Worm (Caenorhabditis elegans) whole organism, L1 larva: ENCODE data around the gene glp-1.

ENCODE experiments used
- C34B4.2 ChIP-seq: sonication (generic microtip); optimal IDR thresholded peaks from 2 replicates; lab custom pipeline; 2017; ENCODE audit warnings: mild to moderate bottlenecking, missing genetic modification characterization, missing compliant biosample characterization
- F16B12.6 ChIP-seq: fragments of 150-350 bp; optimal IDR thresholded peaks from 2 replicates; lab custom pipeline; 2014; ENCODE audit warnings: missing biosample characterization, missing genetic modification characterization
- aha-1 ChIP-seq: fragments of 150-350 bp; optimal IDR thresholded peaks from 2 replicates; lab custom pipeline; 2014; ENCODE audit warnings: missing biosample characterization, missing genetic modification characterization
- alr-1 ChIP-seq: fragments of 200-800 bp; sonication (Bioruptor generic); optimal IDR thresholded peaks from 2 replicates; lab custom pipeline; 2018; ENCODE audit warnings: borderline replicate concordance, mild to moderate bottlenecking, missing genetic modification characterization, missing compliant biosample characterization
- ceh-63 ChIP-seq: fragments of 200-800 bp; sonication (Bioruptor generic); optimal IDR thresholded peaks from 2 replicates; lab custom pipeline; 2018; ENCODE audit warnings: mild to moderate bottlenecking, missing genetic modification characterization, missing compliant biosample characterization
- ceh-8 ChIP-seq: fragments of 200-800 bp; sonication (Bioruptor generic); optimal IDR thresholded peaks from 2 replicates; lab custom pipeline; 2018; ENCODE audit warnings: mild to moderate bottlenecking, missing genetic modification characterization, moderate library complexity, missing compliant biosample characterization
- ceh-82 ChIP-seq, 3 experiments: fragments of 150-350 bp in 1 of 3; sonication (generic microtip) in 2 of 3; optimal IDR thresholded peaks; 2 replicates each; lab custom pipeline; 2014 to 2017; ENCODE audit warnings: missing biosample characterization in 3 of 3, missing genetic modification characterization in 3 of 3
- ceh-90 ChIP-seq: sonication (generic microtip); optimal IDR thresholded peaks from 2 replicates; lab custom pipeline; 2016; ENCODE audit warnings: missing genetic modification characterization, missing compliant biosample characterization
- dpl-1 ChIP-seq, 3 experiments: fragments of 150-350 bp in 2 of 3; sonication (generic microtip) in 1 of 3; optimal IDR thresholded peaks; 2 replicates each; lab custom pipeline; 2014 to 2017; ENCODE audit warnings: missing biosample characterization in 3 of 3, missing genetic modification characterization in 3 of 3, missing genetic modification reagents in 3 of 3
- efl-1 ChIP-seq, 4 experiments: fragments of 150-350 bp; optimal IDR thresholded peaks in 3 of 4; peaks in 1 of 4; 1 replicate in 1 of 4; 2 replicates in 3 of 4; lab custom pipeline; 2014; ENCODE audit warnings: missing biosample characterization in 2 of 4, missing genetic modification characterization in 2 of 4, missing genetic modification reagents in 2 of 4
- egl-13 ChIP-seq: sonication (generic microtip); optimal IDR thresholded peaks from 2 replicates; lab custom pipeline; 2016; ENCODE audit warnings: missing genotype, missing genetic modification reagents, missing genetic modification characterization, missing compliant biosample characterization
- egl-27 ChIP-seq, 2 experiments: fragments of 150-350 bp in 1 of 2; sonication (generic microtip); optimal IDR thresholded peaks; 3 replicates each; lab custom pipeline; 2017 to 2018; ENCODE audit warnings: missing biosample characterization in 2 of 2, missing genetic modification characterization in 2 of 2, missing genetic modification reagents in 2 of 2
- elt-2 ChIP-seq: sonication (generic microtip); optimal IDR thresholded peaks from 2 replicates; lab custom pipeline; 2016; ENCODE audit warnings: missing genetic modification characterization, mild to moderate bottlenecking, inconsistent platforms, missing compliant biosample characterization, missing genetic modification reagents
- elt-3 ChIP-seq, 6 experiments: fragments of 150-350 bp in 1 of 6; sonication (generic microtip); optimal IDR thresholded peaks; 2 replicates each; lab custom pipeline; 2017 to 2018; ENCODE audit warnings: missing biosample characterization in 6 of 6, missing genetic modification characterization in 6 of 6, inconsistent platforms in 1 of 6
- fkh-10 ChIP-seq: sonication (generic microtip); optimal IDR thresholded peaks from 2 replicates; lab custom pipeline; 2017; ENCODE audit warnings: missing biosample characterization, missing genetic modification reagents, missing genetic modification characterization
- grh-1 ChIP-seq: fragments of 200-800 bp; sonication (Bioruptor generic); IDR thresholded peaks from 2 replicates; pipeline ENCODE4 v1.3.6; 2022; ENCODE audit warnings: missing genetic modification reagents, missing genetic modification characterization, missing compliant biosample characterization
- hlh-17 ChIP-seq: fragments of 200-800 bp; sonication (Bioruptor generic); optimal IDR thresholded peaks from 2 replicates; lab custom pipeline; 2018; ENCODE audit warnings: missing genetic modification characterization, mild to moderate bottlenecking, missing compliant biosample characterization, moderate library complexity, borderline replicate concordance
- hlh-4 ChIP-seq: sonication (generic microtip); optimal IDR thresholded peaks from 2 replicates; lab custom pipeline; 2016; ENCODE audit warnings: mild to moderate bottlenecking, missing genetic modification characterization, missing compliant biosample characterization
- hpl-2 ChIP-seq: fragments of 150-350 bp; optimal IDR thresholded peaks from 2 replicates; lab custom pipeline; 2014; ENCODE audit warnings: missing biosample characterization, missing genetic modification reagents, missing genetic modification characterization
- isw-1 ChIP-seq: fragments of 200-800 bp; sonication (Bioruptor generic); IDR thresholded peaks from 2 replicates; pipeline ENCODE4 v1.3.6; 2022; ENCODE audit warnings: missing genetic modification characterization, missing compliant biosample characterization
- lin-14 ChIP-seq: fragments of 200-800 bp; sonication (Bioruptor generic); optimal IDR thresholded peaks from 2 replicates; lab custom pipeline; 2018; ENCODE audit warnings: mild to moderate bottlenecking, missing genetic modification characterization, moderate library complexity, missing compliant biosample characterization
- lin-15B ChIP-seq: fragments of 150-350 bp; sonication (generic microtip); optimal IDR thresholded peaks from 3 replicates; lab custom pipeline; 2014; ENCODE audit warnings: missing biosample characterization, missing genetic modification characterization
- lin-35 ChIP-seq, 2 experiments: fragments of 150-350 bp; optimal IDR thresholded peaks; 2 replicates each; lab custom pipeline; 2014; ENCODE audit warnings: missing biosample characterization in 2 of 2, missing genetic modification characterization in 2 of 2, missing genetic modification reagents in 2 of 2
- mef-2 ChIP-seq: fragments of 150-350 bp; optimal IDR thresholded peaks from 2 replicates; lab custom pipeline; 2014; ENCODE audit warnings: missing biosample characterization, missing genetic modification characterization
- mep-1 ChIP-seq: fragments of 150-350 bp; optimal IDR thresholded peaks from 2 replicates; lab custom pipeline; 2014; ENCODE audit warnings: missing biosample characterization, missing genetic modification characterization
- nhr-12 ChIP-seq: sonication (generic microtip); optimal IDR thresholded peaks from 2 replicates; lab custom pipeline; 2017; ENCODE audit warnings: missing biosample characterization, missing genetic modification characterization
- nhr-19 ChIP-seq: fragments of 200-800 bp; sonication (Bioruptor generic); conservative IDR thresholded peaks from 2 replicates; pipeline ENCODE4 v1.3.6; 2022; ENCODE audit warnings: missing genetic modification characterization, missing compliant biosample characterization
- nhr-20 ChIP-seq: sonication (generic microtip); optimal IDR thresholded peaks from 2 replicates; lab custom pipeline; 2016; ENCODE audit warnings: mild to moderate bottlenecking, missing genetic modification characterization, missing compliant biosample characterization
- nhr-237 ChIP-seq: fragments of 150-350 bp; optimal IDR thresholded peaks from 2 replicates; lab custom pipeline; 2014; ENCODE audit warnings: missing biosample characterization, missing genetic modification characterization
- nhr-28 ChIP-seq: fragments of 150-350 bp; optimal IDR thresholded peaks from 2 replicates; lab custom pipeline; 2014; ENCODE audit warnings: missing biosample characterization, missing genetic modification characterization
- nhr-76 ChIP-seq: sonication (generic microtip); optimal IDR thresholded peaks from 2 replicates; lab custom pipeline; 2017; ENCODE audit warnings: missing biosample characterization, missing genetic modification characterization
- nhr-84 ChIP-seq: sonication (generic microtip); optimal IDR thresholded peaks from 2 replicates; lab custom pipeline; 2017; ENCODE audit warnings: missing biosample characterization, missing genetic modification characterization
- nhr-85 ChIP-seq: sonication (generic microtip); peaks from one replicate; lab custom pipeline; 2016; ENCODE audit warnings: missing genetic modification characterization, inconsistent platforms, missing compliant biosample characterization
- nhr-90 ChIP-seq: sonication (generic microtip); optimal IDR thresholded peaks from 2 replicates; lab custom pipeline; 2016; ENCODE audit warnings: mild to moderate bottlenecking, missing genetic modification characterization, missing compliant biosample characterization; ENCODE audit not compliant: poor library complexity
- pax-3 ChIP-seq: fragments of 200-800 bp; sonication (Bioruptor generic); optimal IDR thresholded peaks from 2 replicates; lab custom pipeline; 2018; ENCODE audit warnings: mild to moderate bottlenecking, missing genetic modification characterization, moderate library complexity, missing compliant biosample characterization
- pqm-1 ChIP-seq: sonication (generic microtip); optimal IDR thresholded peaks from 3 replicates; lab custom pipeline; 2017; ENCODE audit warnings: missing biosample characterization, missing genetic modification characterization
- rnt-1 ChIP-seq: sonication (generic microtip); optimal IDR thresholded peaks from 2 replicates; lab custom pipeline; 2016; ENCODE audit warnings: mild to moderate bottlenecking, missing genetic modification characterization, moderate library complexity, missing compliant biosample characterization
- snu-23 ChIP-seq: sonication (generic microtip); optimal IDR thresholded peaks from 2 replicates; lab custom pipeline; 2016; ENCODE audit warnings: missing genetic modification characterization, missing compliant biosample characterization
- sup-37 ChIP-seq: fragments of 200-800 bp; sonication (Bioruptor generic); optimal IDR thresholded peaks from 2 replicates; lab custom pipeline; 2018; ENCODE audit warnings: mild to moderate bottlenecking, missing genetic modification characterization, missing compliant biosample characterization
- swsn-7 ChIP-seq: sonication (generic microtip); optimal IDR thresholded peaks from 2 replicates; lab custom pipeline; 2016; ENCODE audit warnings: missing genetic modification characterization, missing compliant biosample characterization
- tbx-2 ChIP-seq: sonication (generic microtip); optimal IDR thresholded peaks from 2 replicates; lab custom pipeline; 2016; ENCODE audit warnings: missing genetic modification characterization, missing compliant biosample characterization
- tlp-1 ChIP-seq: fragments of 150-350 bp; optimal IDR thresholded peaks from 2 replicates; lab custom pipeline; 2014; ENCODE audit warnings: missing biosample characterization, missing genetic modification characterization
- unc-30 ChIP-seq: sonication (generic microtip); optimal IDR thresholded peaks from 2 replicates; lab custom pipeline; 2017; ENCODE audit warnings: missing biosample characterization, missing genetic modification characterization
- unc-62 ChIP-seq: fragments of 150-350 bp; optimal IDR thresholded peaks from 2 replicates; lab custom pipeline; 2014; ENCODE audit warnings: missing biosample characterization, missing genetic modification reagents, missing genetic modification characterization
- unc-98 ChIP-seq: fragments of 200-800 bp; sonication (Bioruptor generic); IDR thresholded peaks from 2 replicates; pipeline ENCODE4 v1.3.6; 2022; ENCODE audit warnings: missing genetic modification characterization, missing compliant biosample characterization
- xbp-1 ChIP-seq: sonication (generic microtip); optimal IDR thresholded peaks from 2 replicates; lab custom pipeline; 2016; ENCODE audit warnings: missing genetic modification characterization, missing compliant biosample characterization
- zip-4 ChIP-seq: fragments of 200-800 bp; sonication (Bioruptor generic); optimal IDR thresholded peaks from 2 replicates; lab custom pipeline; 2018; ENCODE audit warnings: mild to moderate bottlenecking, missing genetic modification characterization, moderate library complexity, missing compliant biosample characterization
- ztf-11 ChIP-seq, 2 experiments: sonication (generic microtip); optimal IDR thresholded peaks; 2 replicates each; lab custom pipeline; 2016 to 2017; ENCODE audit warnings: missing genetic modification characterization in 2 of 2, missing biosample characterization in 1 of 2, missing compliant biosample characterization in 1 of 2

Gene glp-1

ce11 chrIII:9084329-9084728 is 7.7 kb upstream of the glp-1 start (continued):
- TF ChIP-seq hlh-4 (tag; lab: Kevin White, UChicago) (no peak), nhr-90 (tag; lab: Kevin White, UChicago) (no peak), ceh-63 (GFP tag; lab: Kevin White, UChicago) (no peak), dpl-1 (GFP tag; optimal IDR thresholded peaks at IDR 0.05; lab: Kevin White, UChicago) (no peak), grh-1 (GFP tag; lab: Robert Waterston, UW) (no peak), alr-1 (tag; lab: Kevin White, UChicago) (no peak), elt-3 (tag; optimal IDR thresholded peaks at IDR 0.05; lab: Kevin White, UChicago) (no peak), unc-62 (GFP tag; lab: Kevin White, UChicago) (no peak), pax-3 (no peak), mep-1 (tag; lab: Kevin White, UChicago) (no peak), hlh-17 (no peak), ztf-11 (tag; optimal IDR thresholded peaks at IDR 0.05; lab: Kevin White, UChicago) (no peak), nhr-237 (tag; lab: Kevin White, UChicago) (no peak), nhr-28 (tag; lab: Kevin White, UChicago) (no peak), sup-37 (GFP tag; lab: Kevin White, UChicago) (no peak)
- TF ChIP-seq, all 84 proteins: peak for 7

ce11 chrIII:9089325-9089823 is 2.7 kb upstream of the glp-1 start, which contains the start of the genes mccc-2 and mrpl-44:
Gene mccc-2, minus strand, starts transcription at chrIII:9089375.
Gene mrpl-44, minus strand, starts transcription at chrIII:9089375.
- TF ChIP-seq swsn-7, result peak; percentile 30
- no peak for TF ChIP-seq pqm-1 (tag; lab: Kevin White, UChicago)
- TF ChIP-seq dpl-1 (GFP tag; optimal IDR thresholded peaks at IDR 0.05; lab: Kevin White, UChicago), result peak; percentile 83 to 92 (median 92)
- no peak for TF ChIP-seq ceh-8
- TF ChIP-seq rnt-1 (tag; lab: Kevin White, UChicago), result peak; percentile 55
- TF ChIP-seq F16B12.6, result peak; percentile 23
- TF ChIP-seq C34B4.2 (tag; lab: Kevin White, UChicago), result no peak
- peak; percentile 33 for TF ChIP-seq lin-15B (tag; lab: Kevin White, UChicago)
- TF ChIP-seq egl-13 (tag; lab: Kevin White, UChicago), result no peak
- TF ChIP-seq tbx-2 (tag; lab: Kevin White, UChicago), result no peak
- peak; percentile 90 to 95 for TF ChIP-seq lin-35 (GFP tag; optimal IDR thresholded peaks at IDR 0.05; lab: Kevin White, UChicago)
- no peak for TF ChIP-seq hpl-2 (GFP tag; lab: Kevin White, UChicago)
- TF ChIP-seq ceh-82 (tag; optimal IDR thresholded peaks at IDR 0.05; lab: Kevin White, UChicago), result peak in 2 of 3 experiments; percentile 14 to 25
- TF ChIP-seq hlh-4 (tag; lab: Kevin White, UChicago), result no peak
- TF ChIP-seq nhr-84 (tag; lab: Kevin White, UChicago), result no peak
- no peak for TF ChIP-seq elt-2 (tag; lab: Kevin White, UChicago)
- TF ChIP-seq tlp-1, result no peak
- TF ChIP-seq nhr-20, result peak; percentile 23
- peak; percentile 39 for TF ChIP-seq isw-1
- TF ChIP-seq snu-23 (GFP tag; lab: Kevin White, UChicago), result no peak
- peak; percentile 46 for TF ChIP-seq nhr-85 (tag; lab: Kevin White, UChicago)
- peak; percentile 35 to 92 for TF ChIP-seq efl-1 (optimal IDR thresholded peaks at IDR 0.05; lab: Kevin White, UChicago)
- TF ChIP-seq efl-1 (GFP tag; optimal IDR thresholded peaks at IDR 0.05 in 1 of 2; lab: Kevin White, UChicago), result peak; percentile 92 to 99
- no peak for TF ChIP-seq egl-27 (tag; optimal IDR thresholded peaks at IDR 0.05; lab: Kevin White, UChicago)
- peak; percentile 33 for TF ChIP-seq xbp-1
- 0 out of 2 replicates have a peak, but pooled peaks have one; percentile 7 for TF ChIP-seq nhr-19

- TF ChIP-seq nhr-237 (tag; lab: Kevin White, UChicago), result no peak
- TF ChIP-seq ceh-82 (tag; optimal IDR thresholded peaks at IDR 0.05; lab: Kevin White, UChicago), result no peak
- TF ChIP-seq elt-2 (tag; lab: Kevin White, UChicago), result no peak
- no peak for TF ChIP-seq ceh-90 (tag; lab: Kevin White, UChicago)
- TF ChIP-seq fkh-10 (GFP tag; lab: Kevin White, UChicago), result no peak
- TF ChIP-seq sup-37 (GFP tag; lab: Kevin White, UChicago), result no peak
- TF ChIP-seq mef-2 (tag; lab: Kevin White, UChicago), result no peak
- TF ChIP-seq xbp-1, result no peak
- TF ChIP-seq nhr-85 (tag; lab: Kevin White, UChicago), result no peak
- TF ChIP-seq unc-98 (GFP tag; lab: Robert Waterston, UW), result no peak
- TF ChIP-seq aha-1 (tag; lab: Kevin White, UChicago), result no peak
- TF ChIP-seq nhr-12 (tag; lab: Kevin White, UChicago), result no peak
- no peak for TF ChIP-seq lin-14 (GFP tag; lab: Kevin White, UChicago)
- no peak for TF ChIP-seq swsn-7
- no peak for TF ChIP-seq zip-4 (GFP tag; lab: Kevin White, UChicago)
- TF ChIP-seq egl-27 (tag; optimal IDR thresholded peaks at IDR 0.05; lab: Kevin White, UChicago), result no peak
- no peak for TF ChIP-seq nhr-76 (tag; lab: Kevin White, UChicago)
- TF ChIP-seq unc-30 (tag; lab: Kevin White, UChicago), result no peak
These were observed 9.2 kb downstream of the glp-1 start, which contains the start of gene ZK507.1 for ce11 chrIII:9101212-9101611. Gene ZK507.1, minus strand, starts transcription at chrIII:9101312.
